Worm (Caenorhabditis elegans): ENCODE measurements around the gene Y7A5A.5.

The Y7A5A.5 gene

ce11 chrX:15773262-15773908 lies 13.2 kb downstream of the Y7A5A.5 start, which contains the start of gene Y7A5A.13 (continued):
- TF ChIP-seq ets-4 (GFP tag; optimal IDR thresholded peaks at IDR 0.05) (no peak), madf-8 (GFP tag; conservative IDR thresholded peaks at IDR 0.05) (no peak), lin-26 (GFP tag; IDR thresholded peaks at IDR 0.05) (peak; percentile 82), hrde-1 (tag; optimal IDR thresholded peaks at IDR 0.05; ENCODE audit: borderline replicate concordance) (no peak), atf-7 (tag; optimal IDR thresholded peaks at IDR 0.05) (no peak), nhr-120 (GFP tag; IDR thresholded peaks at IDR 0.05) (no peak), pha-4 (tag; optimal IDR thresholded peaks at IDR 0.05) (no peak), mes-4 (tag; optimal IDR thresholded peaks at IDR 0.05) (no peak), F37B4.10 (GFP tag; IDR thresholded peaks at IDR 0.05) (no peak), nhr-27 (tag; optimal IDR thresholded peaks at IDR 0.05) (no peak), tbx-9 (tag; optimal IDR thresholded peaks at IDR 0.05; ENCODE audit: borderline replicate concordance) (no peak), egrh-3 (GFP tag; IDR thresholded peaks at IDR 0.05) (no peak; the same call in 1 of the 2 replicates), ceh-100 (GFP tag; IDR thresholded peaks at IDR 0.05) (no peak), aptf-3 (GFP tag; IDR thresholded peaks at IDR 0.05) (0 out of 2 replicates have a peak, but pooled peaks have one; percentile 43), unc-130 (GFP tag; optimal IDR thresholded peaks at IDR 0.05) (no peak), madf-6 (GFP tag; IDR thresholded peaks at IDR 0.05) (peak; percentile 45; the same call in 1 of the 2 replicates), nhr-80 (tag; optimal IDR thresholded peaks at IDR 0.05) (peak; percentile 14), sdz-38 (tag; optimal IDR thresholded peaks at IDR 0.05) (no peak), F33H1.4 (GFP tag; IDR thresholded peaks at IDR 0.05) (no peak), chd-7 (tag; optimal IDR thresholded peaks at IDR 0.05) (peak; percentile 20), ztf-28 (GFP tag; IDR thresholded peaks at IDR 0.05) (no peak), mcd-1 (GFP tag; IDR thresholded peaks at IDR 0.05) (peak; percentile 33; the same call in 1 of the 2 replicates), somi-1 (GFP tag; optimal IDR thresholded peaks at IDR 0.05) (no peak), Y79H2A.3 (GFP tag; conservative IDR thresholded peaks at IDR 0.05) (0 out of 2 replicates have a peak, but pooled peaks have one; percentile 11), ceh-79 (tag; optimal IDR thresholded peaks at IDR 0.05) (no peak), lag-1 (GFP tag; IDR thresholded peaks at IDR 0.05) (no peak), T26A5.8 (tag; optimal IDR thresholded peaks at IDR 0.05) (no peak), nfyb-1 (GFP tag; IDR thresholded peaks at IDR 0.05) (peak; percentile 73), hlh-26 (GFP tag; conservative IDR thresholded peaks at IDR 0.05) (no peak), ama-1 (optimal IDR thresholded peaks at IDR 0.05) (no peak), ama-1 (GFP tag; optimal IDR thresholded peaks at IDR 0.05) (peak in 1 of 2 experiments; percentile 64), egl-18 (GFP tag; IDR thresholded peaks at IDR 0.05) (no peak), ceh-58 (GFP tag; IDR thresholded peaks at IDR 0.05) (no peak), ztf-22 (GFP tag; optimal IDR thresholded peaks at IDR 0.05) (no peak), attf-6 (GFP tag; IDR thresholded peaks at IDR 0.05) (0 out of 2 replicates have a peak, but pooled peaks have one; percentile 35), let-526 (GFP tag; IDR thresholded peaks at IDR 0.05) (no peak), akir-1 (GFP tag; optimal IDR thresholded peaks at IDR 0.05) (no peak), dpff-1 (tag; optimal IDR thresholded peaks at IDR 0.05) (no peak), zfh-2 (GFP tag; conservative IDR thresholded peaks at IDR 0.05) (no peak), B0261.1 (tag; optimal IDR thresholded peaks at IDR 0.05) (peak; percentile 88), B0035.1 (tag; optimal IDR thresholded peaks at IDR 0.05) (peak; percentile 6), sptf-2 (GFP tag; optimal IDR thresholded peaks at IDR 0.05) (no peak), snpc-4 (GFP tag; optimal IDR thresholded peaks at IDR 0.05) (peak; percentile 51), snpc-4 (tag; optimal IDR thresholded peaks at IDR 0.05) (peak in 3 of 4 experiments; percentile 62 to 78 (median 68)), F22D6.2 (tag; optimal IDR thresholded peaks at IDR 0.05) (no peak), F57C9.4 (tag; optimal IDR thresholded peaks at IDR 0.05) (no peak), aptf-2 (GFP tag; conservative IDR thresholded peaks at IDR 0.05) (no peak), K11D2.4 (GFP tag; IDR thresholded peaks at IDR 0.05) (0 out of 2 replicates have a peak, but pooled peaks have one; percentile 27), F39B2.1 (GFP tag; IDR thresholded peaks at IDR 0.05) (no peak)
